Worm (Caenorhabditis elegans) whole organism, late embryonic: ENCODE results near the gene nhr-14.

ENCODE experiments used
- elt-2 ChIP-seq: sonication (generic microtip); optimal IDR thresholded peaks from 2 replicates; lab custom pipeline; 2016; ENCODE audit warnings: missing genetic modification reagents, missing genetic modification characterization, missing compliant biosample characterization
- hlh-6 ChIP-seq: sonication (generic microtip); optimal IDR thresholded peaks from 2 replicates; lab custom pipeline; 2016; ENCODE audit warnings: missing genotype, missing genetic modification characterization, missing compliant biosample characterization
- rnt-1 ChIP-seq: sonication (generic microtip); optimal IDR thresholded peaks from 2 replicates; lab custom pipeline; 2016; ENCODE audit warnings: missing genetic modification characterization, missing compliant biosample characterization
- tbx-7 ChIP-seq: sonication (generic microtip); optimal IDR thresholded peaks from 2 replicates; lab custom pipeline; 2016; ENCODE audit warnings: missing genotype, missing genetic modification characterization, missing compliant biosample characterization

DNA sequence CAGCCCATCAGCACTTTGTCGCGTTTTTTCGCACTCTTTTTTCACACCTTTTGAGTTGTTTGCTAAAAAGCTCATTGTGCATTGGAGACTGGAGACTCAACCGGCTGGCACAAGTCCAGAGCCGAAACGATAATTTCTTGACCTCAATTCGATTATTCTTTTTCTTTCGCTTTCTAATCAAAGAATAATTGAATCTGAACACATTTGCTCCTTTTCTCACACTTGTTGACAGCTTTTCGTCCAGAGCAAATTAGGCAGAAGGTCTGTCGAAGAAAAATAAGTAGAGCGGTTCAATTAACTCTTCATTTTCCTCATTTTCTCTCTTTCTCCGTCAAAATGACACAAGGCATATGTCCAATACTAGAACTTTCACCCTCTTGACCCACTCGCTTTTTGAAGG, 31.1 kb downstream of the nhr-14 start:
- TF ChIP-seq hlh-6 (no peak), rnt-1 (tag; lab: Kevin White, UChicago) (no peak), elt-2 (tag; lab: Kevin White, UChicago) (no peak), tbx-7 (tag; lab: Kevin White, UChicago) (no peak)
